Worm (Caenorhabditis elegans): ENCODE measurements around the gene irld-26.

DNA sequence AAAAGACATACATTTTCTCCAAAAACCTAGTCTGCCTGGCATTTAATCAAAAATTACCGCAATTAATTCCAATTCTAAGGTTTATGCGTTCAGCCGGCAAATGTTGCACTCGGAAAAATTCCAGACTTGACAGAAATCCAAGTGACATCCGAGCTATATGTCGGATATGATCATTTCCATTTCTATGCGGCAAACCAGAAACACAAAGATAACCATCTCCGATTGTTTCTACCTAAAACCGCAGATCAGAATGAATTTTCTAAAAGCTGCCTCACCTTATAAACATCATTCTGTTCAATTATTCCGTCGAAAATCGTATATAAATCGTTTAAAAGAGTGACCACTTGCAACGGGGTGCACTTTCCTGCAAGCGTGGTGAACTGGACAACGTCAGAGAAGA is 44.1 kb downstream of the irld-26 start:
- TF ChIP-seq ama-1 (optimal IDR thresholded peaks at IDR 0.05) (no peak), tra-4 (tag; optimal IDR thresholded peaks at IDR 0.05) (no peak)
